Worm (Caenorhabditis elegans) whole organism, late embryonic: ENCODE data around the gene fbxb-18.

Experiments
- T23F11.4 ChIP-seq: fragments of 200-800 bp; sonication (Bioruptor generic); optimal IDR thresholded peaks from 2 replicates; lab custom pipeline; 2018; ENCODE audit warnings: mild to moderate bottlenecking, missing genetic modification characterization, missing compliant biosample characterization
- ama-1 ChIP-seq: fragments of 150-350 bp; optimal IDR thresholded peaks from 2 replicates; lab custom pipeline; 2014
- ceh-45 ChIP-seq: fragments of 200-800 bp; sonication (Bioruptor generic); IDR thresholded peaks from 2 replicates; pipeline ENCODE4 v1.3.6; 2022; ENCODE audit warnings: missing genetic modification reagents, missing genetic modification characterization, missing compliant biosample characterization
- ceh-48 ChIP-seq: sonication (generic microtip); optimal IDR thresholded peaks from 2 replicates; lab custom pipeline; 2016; ENCODE audit warnings: missing genetic modification characterization, inconsistent platforms, missing compliant biosample characterization
- dmd-4 ChIP-seq: sonication (generic microtip); optimal IDR thresholded peaks from 2 replicates; lab custom pipeline; 2016; ENCODE audit warnings: borderline replicate concordance, missing genetic modification characterization, missing compliant biosample characterization
- elt-2 ChIP-seq: sonication (generic microtip); optimal IDR thresholded peaks from 2 replicates; lab custom pipeline; 2016; ENCODE audit warnings: missing genetic modification reagents, missing genetic modification characterization, missing compliant biosample characterization
- elt-4 ChIP-seq: sonication (generic microtip); optimal IDR thresholded peaks from 2 replicates; lab custom pipeline; 2016; ENCODE audit warnings: missing genetic modification characterization, missing compliant biosample characterization
- hlh-15 ChIP-seq: sonication (generic microtip); optimal IDR thresholded peaks from 2 replicates; lab custom pipeline; 2016; ENCODE audit warnings: missing genetic modification characterization, missing compliant biosample characterization
- nfya-1 ChIP-seq: sonication (generic microtip); optimal IDR thresholded peaks from 2 replicates; lab custom pipeline; 2017; ENCODE audit warnings: missing genetic modification characterization, mild to moderate bottlenecking, missing compliant biosample characterization, antibody characterized with exemption, moderate library complexity
- pha-4 ChIP-seq: fragments of 150-350 bp; optimal IDR thresholded peaks from 2 replicates; lab custom pipeline; 2018; ENCODE audit warnings: missing biosample characterization, missing genetic modification reagents, missing genetic modification characterization
- sox-2 ChIP-seq: fragments of 200-800 bp; sonication (Bioruptor generic); IDR thresholded peaks from 2 replicates; pipeline ENCODE4 v1.3.6; 2022; ENCODE audit warnings: missing genetic modification reagents, missing genetic modification characterization, missing compliant biosample characterization
- unc-55 ChIP-seq: sonication (generic microtip); optimal IDR thresholded peaks from 2 replicates; lab custom pipeline; 2017; ENCODE audit warnings: missing biosample characterization, missing genetic modification reagents, missing genetic modification characterization
- unc-86 ChIP-seq: sonication (generic microtip); optimal IDR thresholded peaks from 2 replicates; lab custom pipeline; 2016; ENCODE audit warnings: missing genetic modification characterization, missing compliant biosample characterization

- TF ChIP-seq pha-4 (tag; lab: Kevin White, UChicago) (no peak), ama-1 (no peak), unc-55 (GFP tag; lab: Kevin White, UChicago) (no peak), nfya-1 (no peak), elt-4 (tag; lab: Kevin White, UChicago) (no peak), elt-2 (tag; lab: Kevin White, UChicago) (no peak), T23F11.4 (GFP tag; lab: Kevin White, UChicago) (no peak), dmd-4 (tag; lab: Kevin White, UChicago) (no peak), hlh-15 (no peak), sox-2 (GFP tag; lab: Robert Waterston, UW) (no peak), unc-86 (tag; lab: Kevin White, UChicago) (no peak), ceh-45 (GFP tag; lab: Robert Waterston, UW) (no peak), ceh-48 (tag; lab: Kevin White, UChicago) (no peak)
Observed at ce11 chrII:1668913-1669312, 19.8 kb downstream of the fbxb-18 start, which contains the start of gene srw-97.
